Fruit fly (Drosophila melanogaster): ENCODE measurements around the gene fz3.

The fz3 gene

DNA sequence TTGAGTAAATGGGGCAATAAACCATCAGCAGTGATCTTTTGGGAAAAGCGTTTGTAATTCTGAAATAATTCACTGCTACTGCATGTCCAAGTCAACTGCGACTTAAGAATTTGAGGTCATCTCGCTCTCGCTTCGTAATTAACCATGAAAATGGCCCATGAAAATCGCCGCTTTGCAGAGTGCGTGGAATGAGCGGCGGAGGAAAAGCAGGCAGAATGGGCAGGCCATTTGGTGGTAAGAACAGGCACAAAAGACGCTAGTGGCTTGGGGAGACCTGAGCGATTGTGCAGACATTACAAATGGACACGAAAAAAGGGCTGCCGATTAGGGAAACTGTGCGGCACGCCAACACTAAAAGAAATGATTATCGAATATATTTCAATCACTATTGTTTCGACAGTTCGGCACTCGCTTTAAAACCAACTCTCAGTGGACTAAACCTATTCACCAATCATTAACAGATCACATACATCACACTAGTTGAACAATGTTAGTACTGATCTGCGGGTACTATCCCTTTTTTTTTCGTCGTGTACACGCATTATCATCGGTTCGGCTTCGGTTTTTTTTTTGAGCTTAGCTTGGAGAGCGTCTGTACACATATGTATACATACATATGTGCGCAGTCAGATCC is 1.8 kb downstream of the fz3 start:
- no peak for TF ChIP-seq CG17801 (GFP tag; optimal IDR thresholded peaks at IDR 0.05; ENCODE audit: partially characterized antibody)

DNA sequence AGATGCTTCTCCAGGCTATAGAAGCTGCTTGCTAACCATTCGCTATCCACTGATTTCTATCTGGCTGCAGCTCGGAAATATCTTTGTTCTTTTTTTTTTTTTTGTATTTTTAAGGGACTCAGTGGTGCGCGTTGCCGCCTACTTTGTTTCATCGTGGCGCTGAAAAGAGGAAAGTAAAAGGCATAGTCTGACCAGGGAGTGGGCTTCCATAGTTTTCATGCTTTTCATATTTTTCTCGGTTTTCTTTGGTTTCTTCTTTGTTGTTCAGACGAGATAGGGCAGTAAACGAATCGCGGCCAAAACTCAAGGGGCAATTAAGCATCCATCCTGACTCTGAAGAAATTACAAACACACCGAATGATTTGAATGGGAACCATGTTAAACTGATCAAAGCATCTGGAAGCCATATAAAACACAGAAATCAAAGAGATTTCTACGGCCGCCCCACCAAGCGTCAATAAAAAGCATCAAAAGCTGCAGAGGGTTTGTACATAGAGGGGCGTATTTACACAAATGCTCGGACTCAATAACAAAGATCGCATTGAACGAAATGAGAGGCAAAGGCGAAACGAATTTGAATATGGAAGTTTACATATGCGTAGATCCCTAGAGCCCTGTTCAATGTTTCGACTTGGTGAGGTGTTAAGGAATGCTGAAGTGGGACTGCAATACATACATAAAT is 2.7 kb downstream of the fz3 start:
- TF ChIP-seq CG17801 (GFP tag; optimal IDR thresholded peaks at IDR 0.05; ENCODE audit: partially characterized antibody) = no peak

DNA sequence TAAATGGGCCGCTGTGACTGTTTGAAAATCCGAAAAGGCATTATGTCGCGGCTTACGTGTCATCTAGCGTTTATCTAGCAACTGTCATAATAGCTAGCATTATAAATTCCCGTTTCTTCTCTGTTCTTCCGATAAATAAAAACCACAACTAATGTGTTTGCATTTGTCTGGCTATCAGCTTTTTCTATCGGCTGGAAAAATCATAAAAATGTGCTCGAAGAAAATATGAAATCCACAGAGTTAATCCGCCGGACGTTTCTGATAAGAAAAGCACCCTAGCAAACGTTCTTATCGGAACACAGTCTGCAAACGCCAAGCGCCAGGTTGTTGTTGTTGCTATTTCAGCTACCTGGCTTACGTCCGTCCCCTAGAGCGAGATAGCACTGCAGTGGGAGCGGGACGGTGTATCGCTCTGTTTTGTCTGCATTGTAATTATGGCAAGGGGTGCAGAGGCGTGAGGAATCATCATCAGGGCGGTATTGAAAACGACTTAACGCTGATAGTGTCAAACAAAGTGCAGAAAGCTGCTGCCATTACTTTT is 4.5 kb downstream of the fz3 start:
- no peak for TF ChIP-seq CG17801 (GFP tag; optimal IDR thresholded peaks at IDR 0.05; ENCODE audit: partially characterized antibody)

DNA sequence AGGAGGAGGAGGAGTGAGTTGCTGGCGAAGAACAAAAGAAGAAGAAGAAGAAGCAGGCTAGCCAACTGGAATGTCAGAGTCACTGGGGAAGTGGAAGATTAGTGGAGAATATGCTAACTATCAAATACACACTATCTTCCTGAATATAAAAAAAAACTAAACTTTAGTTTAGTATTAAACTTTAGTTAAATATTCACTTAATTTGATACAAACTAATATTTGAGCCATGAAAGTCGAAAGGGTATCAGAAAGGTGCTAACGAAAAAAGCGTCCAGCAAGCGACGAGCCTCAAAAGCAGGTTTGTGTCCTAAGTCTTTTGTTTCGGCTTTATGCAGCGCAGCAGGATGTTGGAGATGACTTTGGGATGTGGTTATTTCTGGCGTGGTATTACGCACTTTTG is 5.4 kb downstream of the fz3 start:
- no peak for TF ChIP-seq CG17801 (GFP tag; optimal IDR thresholded peaks at IDR 0.05; ENCODE audit: partially characterized antibody)

DNA sequence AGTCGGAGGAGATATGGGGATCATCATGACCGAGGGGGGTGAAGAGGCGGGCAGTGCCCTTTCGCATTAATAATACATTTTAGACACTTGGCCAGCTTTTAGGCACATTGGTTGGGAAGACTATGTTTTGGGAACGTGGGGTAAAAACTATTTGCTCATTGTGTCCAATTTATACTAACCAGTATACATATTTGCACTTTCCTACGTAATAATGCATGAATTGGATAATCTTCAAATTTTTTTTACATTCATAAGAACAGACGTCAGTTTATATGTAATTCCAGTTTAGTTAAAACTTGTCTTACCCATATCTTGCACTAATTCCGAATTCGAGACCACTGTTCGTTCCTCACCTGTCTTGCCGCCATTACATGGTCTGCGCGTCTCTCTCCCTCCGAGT is 9.6 kb downstream of the fz3 start:
- TF ChIP-seq CG17801 (GFP tag; optimal IDR thresholded peaks at IDR 0.05; ENCODE audit: partially characterized antibody) = no peak

DNA sequence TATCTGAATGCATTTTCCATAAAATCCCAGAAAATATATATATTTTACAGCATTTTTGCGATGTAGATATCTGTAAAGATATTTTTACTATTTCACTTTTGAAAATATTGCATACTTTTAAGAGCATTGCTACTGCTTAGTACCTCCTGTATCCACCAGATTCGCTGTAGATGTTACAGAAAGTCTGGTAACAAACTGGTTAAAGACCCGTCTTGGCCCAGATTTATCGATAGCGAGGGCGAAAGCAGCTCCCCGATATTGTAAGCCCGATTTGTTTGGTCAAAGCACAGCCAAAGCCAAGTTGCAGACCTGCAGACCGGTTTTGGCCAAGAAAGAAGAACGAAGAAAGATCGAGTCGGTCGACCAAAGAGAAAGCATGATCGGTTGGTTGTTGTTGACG is 14.7 kb downstream of the fz3 start, which contains the start of gene tw:
Gene tw (plus strand): TSS at position 291 of the 400 bp plus-strand sequence.
- TF ChIP-seq CG17801 (GFP tag; optimal IDR thresholded peaks at IDR 0.05; ENCODE audit: partially characterized antibody) = no peak

DNA sequence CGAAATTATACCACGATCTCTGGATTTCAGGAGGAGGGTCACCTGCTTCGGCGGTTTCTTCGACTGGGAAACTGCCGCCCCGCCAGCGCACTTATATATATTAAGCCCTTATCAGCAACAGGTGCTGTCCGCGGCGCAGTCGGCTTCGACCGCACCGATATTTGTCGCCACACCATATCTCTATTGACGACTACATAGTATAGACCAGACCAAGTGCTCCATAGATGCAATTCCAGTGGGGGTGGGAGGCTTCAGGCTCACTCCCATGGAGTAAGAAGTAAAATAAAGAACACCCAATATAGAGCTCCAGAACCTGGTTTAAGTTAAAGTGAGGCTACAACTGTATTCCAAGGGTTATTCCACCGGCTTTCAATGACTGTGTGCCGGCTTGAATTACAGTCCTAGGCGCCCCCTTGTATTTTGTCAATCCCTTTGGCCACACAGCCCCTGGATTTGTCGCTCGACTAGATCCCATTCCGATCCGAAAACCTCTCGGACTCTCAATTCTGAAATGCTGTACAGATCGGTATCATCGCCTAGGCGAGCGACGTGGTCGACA is 20.4 kb downstream of the fz3 start, which contains the start of gene CG13360:
Gene CG13360 (minus strand): TSS at position 51 of the 559 bp plus-strand sequence.
- TF ChIP-seq CG17801 (GFP tag; optimal IDR thresholded peaks at IDR 0.05; ENCODE audit: partially characterized antibody) = no peak

DNA sequence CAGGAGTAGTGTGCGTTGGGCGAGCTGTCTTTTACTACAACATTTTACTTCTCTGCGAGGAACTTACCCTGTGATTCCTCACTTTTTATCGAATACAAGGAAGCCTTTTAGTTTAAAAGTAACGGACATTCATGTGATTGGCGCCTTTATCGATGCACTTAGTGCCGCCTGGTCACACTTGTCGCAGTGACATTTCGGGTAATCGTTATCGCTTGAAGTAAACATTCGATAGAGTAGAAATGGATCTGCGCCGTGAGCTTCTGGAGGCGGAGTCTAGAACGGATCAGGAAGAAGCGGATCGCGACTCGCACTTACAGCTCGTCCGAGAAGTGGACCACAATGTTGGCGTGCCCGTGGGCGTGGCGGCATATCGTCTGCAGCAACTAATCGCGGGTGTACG is 23.2 kb downstream of the fz3 start, which contains the start of gene CG16989:
Gene CG16989 (plus strand): TSS at position 225 of the 400 bp plus-strand sequence.
- TF ChIP-seq CG17801 (GFP tag; optimal IDR thresholded peaks at IDR 0.05; ENCODE audit: partially characterized antibody) = no peak

DNA sequence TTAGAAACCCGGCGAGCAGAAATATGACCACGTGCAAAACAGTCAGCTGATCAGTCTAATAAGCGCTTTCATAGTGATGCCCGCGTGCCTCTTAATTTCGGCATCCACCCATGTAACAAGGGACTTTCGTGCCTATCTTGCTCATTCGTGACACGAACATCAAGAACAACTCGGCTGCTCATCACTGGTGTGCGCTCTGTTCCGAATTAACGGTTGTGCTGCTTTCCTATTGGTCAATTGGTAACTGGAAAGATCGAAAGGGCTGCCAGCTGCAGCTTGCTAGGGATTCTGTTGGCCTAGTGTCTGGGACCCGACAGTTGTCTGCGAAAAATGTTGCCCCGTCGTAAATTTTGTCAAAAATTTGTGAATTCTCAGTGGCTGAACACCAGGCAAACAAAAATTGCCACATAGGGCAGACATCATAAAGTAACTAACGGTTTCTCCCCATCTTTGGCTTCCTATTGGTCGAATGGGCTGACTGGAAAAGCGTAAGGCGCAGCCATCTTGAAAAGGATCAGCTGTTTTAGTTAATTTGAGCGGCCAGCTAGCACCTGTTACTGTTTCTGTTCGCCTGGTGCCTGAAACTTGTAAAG is 26.7 kb downstream of the fz3 start:
- peak; percentile 72 for TF ChIP-seq CG17801 (GFP tag; optimal IDR thresholded peaks at IDR 0.05; ENCODE audit: partially characterized antibody)

DNA sequence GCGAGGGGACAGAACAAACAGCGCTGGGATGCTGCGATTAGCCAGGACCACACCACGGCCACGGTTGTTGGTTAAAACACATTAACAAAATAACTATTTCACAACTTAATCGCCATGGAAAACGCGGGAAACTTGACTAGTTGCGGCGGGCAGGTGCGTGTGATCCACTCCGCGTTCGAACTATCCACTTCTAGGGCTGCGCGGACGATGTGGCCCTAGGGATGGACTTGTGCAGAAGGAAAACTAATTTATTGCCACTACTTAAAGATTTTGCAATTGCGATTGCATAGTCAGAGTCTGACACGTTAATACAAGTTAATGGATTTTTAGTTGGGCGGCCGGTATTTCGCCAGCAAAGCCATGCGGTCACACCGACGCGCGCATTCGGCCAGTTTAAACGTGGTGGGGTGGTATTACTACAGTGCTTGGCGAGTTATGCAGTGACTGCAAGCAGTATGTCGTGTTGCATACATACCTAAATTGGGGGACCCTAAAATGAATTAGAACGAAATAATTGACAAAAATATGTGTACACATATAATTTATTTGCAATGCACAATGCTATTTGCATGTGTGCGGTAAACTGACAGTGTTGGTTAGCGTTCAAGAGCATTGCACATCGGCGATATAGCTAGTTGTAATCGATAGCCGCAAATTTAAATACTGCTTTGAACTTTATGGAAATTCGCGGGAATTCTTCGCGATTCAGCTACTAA is 31.6 kb downstream of the fz3 start, which contains the start of gene Rbf:
Gene Rbf (minus strand): TSS at position 323 of the 716 bp plus-strand sequence.
- TF ChIP-seq CG17801 (GFP tag; optimal IDR thresholded peaks at IDR 0.05; ENCODE audit: partially characterized antibody) = no peak

DNA sequence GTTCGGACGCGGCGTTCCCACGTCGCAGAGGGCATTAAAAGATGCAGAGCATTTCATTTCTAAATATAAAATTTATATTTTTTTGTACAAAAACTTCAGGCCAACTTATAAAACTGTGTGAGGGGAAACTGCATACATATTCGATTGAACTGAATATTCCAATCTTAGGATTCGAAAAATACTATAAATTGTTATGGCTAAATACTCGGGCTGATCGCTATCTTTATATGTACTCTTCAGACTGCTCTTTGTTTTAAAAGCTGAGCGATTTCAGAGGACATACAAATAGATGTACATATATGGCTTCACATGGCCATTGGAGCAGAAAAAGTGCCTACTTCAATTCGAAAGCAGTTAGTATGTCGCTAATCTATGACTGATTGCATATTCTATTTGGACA is 33.6 kb downstream of the fz3 start, which contains the start of gene CG13359:
Gene CG13359 (minus strand): TSS at position 101 of the 400 bp plus-strand sequence.
- no peak for TF ChIP-seq CG17801 (GFP tag; optimal IDR thresholded peaks at IDR 0.05; ENCODE audit: partially characterized antibody)

DNA sequence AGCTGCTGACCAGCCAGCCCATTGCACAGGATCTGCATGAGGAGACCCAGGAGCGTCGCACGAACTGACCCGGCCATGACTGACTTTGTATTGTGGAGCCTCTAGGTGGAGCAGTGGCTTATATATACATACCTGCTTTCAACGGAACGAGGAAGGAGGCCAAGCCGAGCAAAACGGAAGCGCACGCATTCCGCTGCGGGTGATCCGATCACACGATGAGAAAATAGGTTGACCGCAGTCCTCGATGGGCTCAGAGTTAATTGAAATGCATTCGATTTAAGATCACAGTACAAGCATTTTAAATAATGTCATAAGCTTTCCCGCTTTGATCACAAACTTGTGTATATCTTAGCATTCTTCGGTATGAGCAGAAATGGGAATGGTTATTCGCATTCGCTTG is 35.1 kb downstream of the fz3 start, which contains the start of gene CG13358:
Gene CG13358 (minus strand): TSS at position 101 of the 400 bp plus-strand sequence.
- TF ChIP-seq CG17801 (GFP tag; optimal IDR thresholded peaks at IDR 0.05; ENCODE audit: partially characterized antibody) = no peak

DNA sequence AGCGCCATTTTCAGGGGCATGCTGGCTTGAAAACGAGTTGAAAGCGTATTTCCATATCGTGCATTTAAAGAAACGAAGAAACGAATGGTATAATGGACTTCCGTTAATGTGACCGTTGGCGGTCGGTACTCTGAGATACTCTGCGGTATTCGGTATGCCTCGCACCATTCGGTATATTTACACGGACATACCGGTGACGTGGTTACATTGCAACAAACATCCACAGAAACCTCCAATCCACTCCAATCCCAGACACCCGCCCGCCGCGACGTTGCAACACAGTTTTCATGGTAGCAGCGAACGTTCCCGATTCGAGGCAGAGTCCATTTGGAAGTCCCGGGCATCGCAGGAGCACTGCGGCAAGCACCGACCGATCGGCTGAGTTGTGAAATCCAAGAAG is 36.2 kb downstream of the fz3 start, which contains the start of gene Sec22:
Gene Sec22 (plus strand): TSS at position 170 of the 400 bp plus-strand sequence.
- peak; percentile 33 for TF ChIP-seq CG17801 (GFP tag; optimal IDR thresholded peaks at IDR 0.05; ENCODE audit: partially characterized antibody)

DNA sequence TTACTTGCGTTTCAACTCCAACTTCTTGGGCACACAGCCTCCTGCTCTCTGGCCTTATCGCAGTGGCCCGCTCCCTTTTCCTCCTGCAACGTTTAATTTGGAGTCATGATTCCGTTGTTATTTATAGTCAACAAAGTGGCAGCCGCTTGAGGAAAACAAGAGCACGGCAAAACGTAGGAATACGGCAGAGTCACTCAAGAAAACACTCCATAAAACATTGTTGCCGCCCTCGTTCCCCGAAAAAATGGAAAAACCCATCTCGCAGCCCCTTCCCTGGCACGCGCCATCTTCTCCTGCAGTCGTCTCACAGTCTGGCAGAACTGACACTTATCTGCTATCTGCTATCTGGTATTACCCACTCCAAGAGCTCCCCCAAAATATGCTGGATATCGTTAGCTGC is 55.2 kb downstream of the fz3 start:
- TF ChIP-seq CG17801 (GFP tag; optimal IDR thresholded peaks at IDR 0.05; ENCODE audit: partially characterized antibody) = no peak

Data from ovary, adult (tissue).